Worm (Caenorhabditis elegans): ENCODE results near the gene madf-9.

The madf-9 gene

ce11 chrIV:3624597-3624996, 12.3 kb upstream of the madf-9 start, which contains the start of the genes cha-1 and unc-17:
Gene cha-1 (minus strand): TSS chrIV:3624697.
Gene unc-17 (minus strand): TSS chrIV:3624699.
- no peak for TF ChIP-seq pha-4 (tag; optimal IDR thresholded peaks at IDR 0.05)
- TF ChIP-seq ceh-83 (GFP tag; optimal IDR thresholded peaks at IDR 0.05), result no peak
- TF ChIP-seq sem-2 (GFP tag; optimal IDR thresholded peaks at IDR 0.05), result no peak
- no peak for TF ChIP-seq tbx-8 (GFP tag; optimal IDR thresholded peaks at IDR 0.05)

- TF ChIP-seq ces-1 (GFP tag; optimal IDR thresholded peaks at IDR 0.05) (peak; percentile 93), M03D4.4 (tag; optimal IDR thresholded peaks at IDR 0.05) (no peak)
Observed at ce11 chrIV:3626447-3626846, 10.4 kb upstream of the madf-9 start.

- TF ChIP-seq ces-1 (GFP tag; optimal IDR thresholded peaks at IDR 0.05) (no peak), lin-13 (tag; optimal IDR thresholded peaks at IDR 0.05) (no peak), nhr-237 (tag; optimal IDR thresholded peaks at IDR 0.05) (no peak), unc-62 (GFP tag; optimal IDR thresholded peaks at IDR 0.05) (no peak), flh-1 (GFP tag; optimal IDR thresholded peaks at IDR 0.05) (no peak), ceh-39 (tag; optimal IDR thresholded peaks at IDR 0.05) (no peak), mls-2 (tag; optimal IDR thresholded peaks at IDR 0.05) (no peak), sem-2 (GFP tag; optimal IDR thresholded peaks at IDR 0.05) (no peak)
Observed at ce11 chrIV:3628896-3629641, 7.8 kb upstream of the madf-9 start.

ce11 chrIV:3632475-3632874, 4.4 kb upstream of the madf-9 start:
- no peak for TF ChIP-seq sem-2 (GFP tag; optimal IDR thresholded peaks at IDR 0.05)
- TF ChIP-seq unc-62 (GFP tag; optimal IDR thresholded peaks at IDR 0.05), result no peak
- TF ChIP-seq mls-2 (tag; optimal IDR thresholded peaks at IDR 0.05), result no peak
- no peak for TF ChIP-seq nhr-12 (tag; optimal IDR thresholded peaks at IDR 0.05)
- TF ChIP-seq ceh-83 (GFP tag; optimal IDR thresholded peaks at IDR 0.05), result no peak
- TF ChIP-seq snpc-4 (tag; optimal IDR thresholded peaks at IDR 0.05), result no peak

- TF ChIP-seq M03D4.4 (tag; optimal IDR thresholded peaks at IDR 0.05), result no peak
- no peak for TF ChIP-seq tbx-8 (GFP tag; optimal IDR thresholded peaks at IDR 0.05)
- TF ChIP-seq ceh-83 (GFP tag; optimal IDR thresholded peaks at IDR 0.05), result no peak
- TF ChIP-seq ztf-11 (tag; optimal IDR thresholded peaks at IDR 0.05), result no peak
- no peak for TF ChIP-seq elt-3 (tag; optimal IDR thresholded peaks at IDR 0.05)
- TF ChIP-seq cnd-1 (tag; optimal IDR thresholded peaks at IDR 0.05), result no peak
- TF ChIP-seq nhr-12 (tag; optimal IDR thresholded peaks at IDR 0.05), result no peak
- TF ChIP-seq pha-4 (tag; optimal IDR thresholded peaks at IDR 0.05), result no peak
- no peak for TF ChIP-seq flh-1 (GFP tag; optimal IDR thresholded peaks at IDR 0.05)
- no peak for TF ChIP-seq nhr-2 (tag; optimal IDR thresholded peaks at IDR 0.05)
- TF ChIP-seq ceh-39 (tag; optimal IDR thresholded peaks at IDR 0.05), result no peak
Observed at ce11 chrIV:3633254-3633653, 3.6 kb upstream of the madf-9 start, which contains the start of gene ZC416.2. Gene ZC416.2 (plus strand): TSS chrIV:3633619.

ce11 chrIV:3638250-3638926, 1.5 kb downstream of the madf-9 start:
- TF ChIP-seq cnd-1 (tag; optimal IDR thresholded peaks at IDR 0.05), result no peak
- no peak for TF ChIP-seq lsy-2 (tag; optimal IDR thresholded peaks at IDR 0.05)
- TF ChIP-seq snpc-4 (tag; optimal IDR thresholded peaks at IDR 0.05), result no peak

ce11 chrIV:3642189-3642588, 5.3 kb downstream of the madf-9 start, which contains the start of gene CC8.3:
Gene CC8.3 (minus strand): TSS chrIV:3642289.
- TF ChIP-seq pha-4 (tag; optimal IDR thresholded peaks at IDR 0.05) (no peak), tbx-8 (GFP tag; optimal IDR thresholded peaks at IDR 0.05) (no peak), nhr-237 (tag; optimal IDR thresholded peaks at IDR 0.05) (no peak), mls-2 (tag; optimal IDR thresholded peaks at IDR 0.05) (no peak), zip-8 (tag; optimal IDR thresholded peaks at IDR 0.05) (no peak), ceh-83 (GFP tag; optimal IDR thresholded peaks at IDR 0.05) (no peak), unc-120 (tag; optimal IDR thresholded peaks at IDR 0.05; ENCODE audit: poor library complexity, severe bottlenecking) (no peak), sptf-1 (tag; optimal IDR thresholded peaks at IDR 0.05) (no peak), ces-1 (GFP tag; optimal IDR thresholded peaks at IDR 0.05) (no peak), ceh-43 (GFP tag; optimal IDR thresholded peaks at IDR 0.05) (no peak)

Data from whole organism, mixed stage, embryonic.